Worm (Caenorhabditis elegans) whole organism, L4 larva: ENCODE measurements around the gene Y62H9A.1.
A peak's percentile ranks its signal among the peaks of the same experiment; 100 is the strongest.

Experiments
- D1046.2 ChIP-seq: fragments of 200-800 bp; sonication (Bioruptor generic); IDR thresholded peaks from 2 replicates; pipeline ENCODE4 v1.3.6; 2022; ENCODE audit warnings: missing genetic modification characterization, missing compliant biosample characterization
- F26F4.8 ChIP-seq: fragments of 200-800 bp; sonication (Bioruptor generic); conservative IDR thresholded peaks from 2 replicates; pipeline ENCODE4 v1.3.6; 2022; ENCODE audit warnings: missing genetic modification characterization, missing compliant biosample characterization
- F44E2.7 ChIP-seq: fragments of 200-800 bp; sonication (Bioruptor generic); IDR thresholded peaks from 2 replicates; pipeline ENCODE4 v2.1.2; 2022; ENCODE audit warnings: missing genetic modification characterization, missing compliant biosample characterization
- F49E8.2 ChIP-seq: sonication (generic microtip); optimal IDR thresholded peaks from 2 replicates; lab custom pipeline; 2016; ENCODE audit warnings: missing compliant biosample characterization, mild to moderate bottlenecking, missing genetic modification characterization, borderline replicate concordance
- R02D3.7 ChIP-seq: fragments of 150-350 bp; sonication (generic microtip); optimal IDR thresholded peaks from 3 replicates; lab custom pipeline; 2014; ENCODE audit warnings: missing biosample characterization, missing genetic modification characterization
- Y5F2A.4 ChIP-seq: fragments of 200-800 bp; sonication (Bioruptor generic); optimal IDR thresholded peaks from 2 replicates; lab custom pipeline; 2018; ENCODE audit warnings: mild to moderate bottlenecking, missing genetic modification characterization, missing compliant biosample characterization
- Y75B8A.6 ChIP-seq: fragments of 200-800 bp; sonication (Bioruptor generic); IDR thresholded peaks from 2 replicates; pipeline ENCODE4 v1.3.6; 2022; ENCODE audit warnings: missing genetic modification reagents, missing genetic modification characterization, missing compliant biosample characterization
- ZK546.5 ChIP-seq, 2 experiments: sonication (generic microtip); optimal IDR thresholded peaks; 2 replicates each; lab custom pipeline; 2017; ENCODE audit warnings: missing biosample characterization in 2 of 2, missing genetic modification characterization in 2 of 2
- aha-1 ChIP-seq: fragments of 150-350 bp; peaks from one replicate; lab custom pipeline; 2014; ENCODE audit warnings: missing biosample characterization, missing genetic modification characterization
- aly-2 ChIP-seq: sonication (generic microtip); optimal IDR thresholded peaks from 2 replicates; lab custom pipeline; 2018; ENCODE audit warnings: missing biosample characterization, missing genetic modification characterization
- ama-1 ChIP-seq: fragments of 150-350 bp; optimal IDR thresholded peaks from 2 replicates; lab custom pipeline; 2014; ENCODE audit warnings: inconsistent platforms, mixed read lengths
- arid-1 ChIP-seq: fragments of 200-800 bp; sonication (Bioruptor generic); conservative IDR thresholded peaks from 2 replicates; pipeline ENCODE4 v1.3.6; 2022; ENCODE audit warnings: missing genetic modification reagents, missing genetic modification characterization, missing compliant biosample characterization
- attf-4 ChIP-seq: sonication (generic microtip); optimal IDR thresholded peaks from 3 replicates; lab custom pipeline; 2017; ENCODE audit warnings: missing biosample characterization, missing genetic modification characterization
- ceh-44 ChIP-seq: fragments of 200-800 bp; sonication (Bioruptor generic); IDR thresholded peaks from 2 replicates; pipeline ENCODE4 v1.3.6; 2022; ENCODE audit warnings: missing genetic modification reagents, missing genetic modification characterization, missing compliant biosample characterization
- ceh-62 ChIP-seq: sonication (generic microtip); optimal IDR thresholded peaks from 2 replicates; lab custom pipeline; 2017; ENCODE audit warnings: missing biosample characterization, missing genetic modification characterization
- ceh-82 ChIP-seq: sonication (generic microtip); optimal IDR thresholded peaks from 2 replicates; lab custom pipeline; 2017; ENCODE audit warnings: missing biosample characterization, missing genetic modification characterization
- ces-1 ChIP-seq: fragments of 150-350 bp; sonication (generic microtip); optimal IDR thresholded peaks from 4 replicates; lab custom pipeline; 2014; ENCODE audit warnings: missing biosample characterization, missing genetic modification reagents, missing genetic modification characterization
- ctbp-1 ChIP-seq: fragments of 200-800 bp; sonication (Bioruptor generic); IDR thresholded peaks from 2 replicates; pipeline ENCODE4 v1.3.6; 2022; ENCODE audit warnings: missing genetic modification reagents, missing genetic modification characterization, missing compliant biosample characterization
- daf-12 ChIP-seq: fragments of 150-350 bp; optimal IDR thresholded peaks from 2 replicates; lab custom pipeline; 2014; ENCODE audit warnings: missing biosample characterization, missing genetic modification reagents, missing genetic modification characterization
- daf-19 ChIP-seq: fragments of 200-800 bp; sonication (Bioruptor generic); conservative IDR thresholded peaks from 2 replicates; pipeline ENCODE4 v1.3.6; 2022; ENCODE audit warnings: missing genetic modification characterization, missing compliant biosample characterization
- daf-8 ChIP-seq: fragments of 200-800 bp; sonication (Bioruptor generic); IDR thresholded peaks from 2 replicates; pipeline ENCODE4 v1.3.6; 2022; ENCODE audit warnings: missing genetic modification characterization, missing compliant biosample characterization
- dmd-6 ChIP-seq: fragments of 200-800 bp; sonication (Bioruptor generic); IDR thresholded peaks from 2 replicates; pipeline ENCODE4 v1.3.6; 2022; ENCODE audit warnings: missing genetic modification reagents, missing genetic modification characterization, missing compliant biosample characterization
- dmd-8 ChIP-seq: fragments of 200-800 bp; sonication (Bioruptor generic); IDR thresholded peaks from 2 replicates; pipeline ENCODE4 v1.3.6; 2022; ENCODE audit warnings: missing genetic modification characterization, missing compliant biosample characterization
- dpl-1 ChIP-seq: fragments of 150-350 bp; optimal IDR thresholded peaks from 2 replicates; lab custom pipeline; 2014; ENCODE audit warnings: missing biosample characterization, missing genetic modification reagents, missing genetic modification characterization
- duxl-1 ChIP-seq: sonication (generic microtip); optimal IDR thresholded peaks from 2 replicates; lab custom pipeline; 2016; ENCODE audit warnings: mild to moderate bottlenecking, missing genetic modification characterization, moderate library complexity, missing compliant biosample characterization; ENCODE audit not compliant: poor library complexity
- egl-27 ChIP-seq: sonication (generic microtip); optimal IDR thresholded peaks from 3 replicates; lab custom pipeline; 2017; ENCODE audit warnings: missing biosample characterization, missing genetic modification reagents, missing genetic modification characterization
- egl-43 ChIP-seq: fragments of 200-800 bp; sonication (Bioruptor generic); IDR thresholded peaks from 2 replicates; pipeline ENCODE4 v1.3.6; 2022; ENCODE audit warnings: missing genetic modification reagents, missing genetic modification characterization, missing compliant biosample characterization
- hif-1 ChIP-seq, 2 experiments: sonication (generic microtip); optimal IDR thresholded peaks; 2 replicates each; lab custom pipeline; 2016 to 2017; ENCODE audit warnings: missing compliant biosample characterization in 2 of 2, missing genetic modification characterization in 2 of 2, missing genetic modification reagents in 2 of 2, missing genotype in 2 of 2, mild to moderate bottlenecking in 1 of 2
- hlh-11 ChIP-seq: fragments of 200-800 bp; sonication (Bioruptor generic); optimal IDR thresholded peaks from 2 replicates; lab custom pipeline; 2018; ENCODE audit warnings: mild to moderate bottlenecking, missing genetic modification characterization, missing compliant biosample characterization
- hmg-1.1 ChIP-seq: fragments of 200-800 bp; sonication (Bioruptor generic); IDR thresholded peaks from 2 replicates; pipeline ENCODE4 v1.3.6; 2022; ENCODE audit warnings: missing genetic modification reagents, missing genetic modification characterization, missing compliant biosample characterization
- lin-13 ChIP-seq: fragments of 150-350 bp; optimal IDR thresholded peaks from 2 replicates; lab custom pipeline; 2014; ENCODE audit warnings: missing biosample characterization, missing genetic modification reagents, missing genetic modification characterization
- lin-39 ChIP-seq: fragments of 150-350 bp; optimal IDR thresholded peaks from 2 replicates; lab custom pipeline; 2014; ENCODE audit warnings: missing biosample characterization, missing genetic modification reagents, missing genetic modification characterization
- madf-9 ChIP-seq: fragments of 200-800 bp; sonication (Bioruptor generic); conservative IDR thresholded peaks from 2 replicates; pipeline ENCODE4 v1.3.6; 2022; ENCODE audit warnings: missing genetic modification reagents, missing genetic modification characterization, missing compliant biosample characterization
- mdt-29 ChIP-seq: fragments of 200-800 bp; sonication (Bioruptor generic); IDR thresholded peaks from 2 replicates; pipeline ENCODE4 v1.3.6; 2022; ENCODE audit warnings: missing genetic modification reagents, missing genetic modification characterization, missing compliant biosample characterization
- mes-2 ChIP-seq: sonication (generic microtip); optimal IDR thresholded peaks from 2 replicates; lab custom pipeline; 2016; ENCODE audit warnings: missing genotype, mild to moderate bottlenecking, missing genetic modification characterization, missing compliant biosample characterization; ENCODE audit not compliant: poor library complexity, severe bottlenecking
- mxl-2 ChIP-seq: fragments of 200-800 bp; sonication (Bioruptor generic); conservative IDR thresholded peaks from 2 replicates; pipeline ENCODE4 v1.3.6; 2022; ENCODE audit warnings: missing genetic modification reagents, missing genetic modification characterization, missing compliant biosample characterization
- mxl-3 ChIP-seq: fragments of 200-800 bp; sonication (Bioruptor generic); optimal IDR thresholded peaks from 2 replicates; lab custom pipeline; 2018; ENCODE audit warnings: mild to moderate bottlenecking, missing genetic modification characterization, missing compliant biosample characterization
- nhr-10 ChIP-seq: fragments of 150-350 bp; optimal IDR thresholded peaks from 2 replicates; lab custom pipeline; 2014; ENCODE audit warnings: missing biosample characterization, missing genetic modification characterization
- nhr-102 ChIP-seq: sonication (generic microtip); optimal IDR thresholded peaks from 2 replicates; lab custom pipeline; 2016; ENCODE audit warnings: mild to moderate bottlenecking, missing genetic modification characterization, moderate library complexity, missing compliant biosample characterization
- nhr-48 ChIP-seq: sonication (generic microtip); optimal IDR thresholded peaks from 2 replicates; lab custom pipeline; 2016; ENCODE audit warnings: mild to moderate bottlenecking, missing genetic modification characterization, missing compliant biosample characterization
- nhr-6 ChIP-seq: fragments of 150-350 bp; optimal IDR thresholded peaks from 2 replicates; lab custom pipeline; 2014; ENCODE audit warnings: missing biosample characterization, missing genetic modification characterization
- nhr-76 ChIP-seq: fragments of 150-350 bp; optimal IDR thresholded peaks from 2 replicates; lab custom pipeline; 2014; ENCODE audit warnings: missing biosample characterization, missing genetic modification characterization
- nhr-77 ChIP-seq: fragments of 150-350 bp; optimal IDR thresholded peaks from 2 replicates; lab custom pipeline; 2014; ENCODE audit warnings: missing biosample characterization, missing genetic modification characterization
- skn-1 ChIP-seq: fragments of 150-350 bp; optimal IDR thresholded peaks from 2 replicates; lab custom pipeline; 2014; ENCODE audit warnings: missing biosample characterization, missing genetic modification characterization
- spr-1 ChIP-seq: sonication (generic microtip); optimal IDR thresholded peaks from 2 replicates; lab custom pipeline; 2016; ENCODE audit warnings: mild to moderate bottlenecking, missing genetic modification characterization, missing compliant biosample characterization
- tag-97 ChIP-seq: fragments of 200-800 bp; sonication (Bioruptor generic); IDR thresholded peaks from 2 replicates; pipeline ENCODE4 v1.3.6; 2022; ENCODE audit warnings: missing genetic modification characterization, missing compliant biosample characterization
- tra-1 ChIP-seq: fragments of 200-800 bp; sonication (Bioruptor generic); IDR thresholded peaks from 2 replicates; pipeline ENCODE4 v1.3.6; 2022; ENCODE audit warnings: missing genetic modification reagents, missing genetic modification characterization, missing compliant biosample characterization
- unc-39 ChIP-seq: sonication (generic microtip); optimal IDR thresholded peaks from 2 replicates; lab custom pipeline; 2017; ENCODE audit warnings: missing biosample characterization, missing genetic modification characterization
- unc-62 ChIP-seq, 3 experiments: fragments of 150-350 bp in 1 of 3; sonication (generic microtip); optimal IDR thresholded peaks in 2 of 3; peaks in 1 of 3; 1 replicate in 1 of 3; 2 replicates in 2 of 3; lab custom pipeline; 2014 to 2017; ENCODE audit warnings: missing biosample characterization in 3 of 3, missing genetic modification characterization in 3 of 3, missing genetic modification reagents in 3 of 3, missing genotype in 1 of 3
- vab-7 ChIP-seq: fragments of 200-800 bp; sonication (Bioruptor generic); IDR thresholded peaks from 2 replicates; pipeline ENCODE4 v1.3.6; 2022; ENCODE audit warnings: missing genetic modification reagents, missing genetic modification characterization, missing compliant biosample characterization
- zip-11 ChIP-seq: fragments of 200-800 bp; sonication (Bioruptor generic); IDR thresholded peaks from 2 replicates; pipeline ENCODE4 v1.3.6; 2022; ENCODE audit warnings: missing genetic modification characterization, missing compliant biosample characterization
- ztf-7 ChIP-seq: fragments of 150-350 bp; optimal IDR thresholded peaks from 2 replicates; lab custom pipeline; 2014; ENCODE audit warnings: missing biosample characterization, missing genetic modification characterization

Gene Y62H9A.1

ce11 chrX:11924158-11924557, 48.8 kb downstream of the Y62H9A.1 start, which contains the start of gene F55G7.1 (continued):
- TF ChIP-seq duxl-1 (tag; lab: Kevin White, UChicago) (peak; percentile 95), mes-2 (tag; lab: Kevin White, UChicago) (peak; percentile 85), vab-7 (GFP tag; lab: Robert Waterston, UW) (no peak), lin-13 (peak; percentile 51), ctbp-1 (GFP tag; lab: Robert Waterston, UW) (no peak), skn-1 (tag; lab: Kevin White, UChicago) (no peak), nhr-10 (tag; lab: Kevin White, UChicago) (peak; percentile 30), aly-2 (tag; lab: Kevin White, UChicago) (no peak), nhr-48 (tag; lab: Kevin White, UChicago) (peak; percentile 13), mxl-2 (GFP tag; lab: Robert Waterston, UW) (no peak), mxl-3 (GFP tag; lab: Kevin White, UChicago) (peak; percentile 73), ces-1 (GFP tag; lab: Kevin White, UChicago) (no peak), dpl-1 (no peak), hif-1 (tag; optimal IDR thresholded peaks at IDR 0.05; lab: Kevin White, UChicago) (no peak), R02D3.7 (no peak), unc-39 (tag; lab: Kevin White, UChicago) (no peak), hlh-11 (tag; lab: Kevin White, UChicago) (no peak), lin-39 (no peak), F44E2.7 (GFP tag; lab: Robert Waterston, UW) (no peak), daf-19 (GFP tag; lab: Robert Waterston, UW) (no peak), zip-11 (GFP tag; lab: Robert Waterston, UW) (no peak), Y75B8A.6 (GFP tag; lab: Robert Waterston, UW) (no peak), ama-1 (lab: Kevin White, UChicago) (no peak), aha-1 (tag; lab: Kevin White, UChicago) (peak; percentile 97), nhr-102 (tag; lab: Kevin White, UChicago) (peak; percentile 84), dmd-8 (GFP tag; lab: Robert Waterston, UW) (no peak), dmd-6 (GFP tag; lab: Robert Waterston, UW) (peak; percentile 41), daf-12 (tag; lab: Kevin White, UChicago) (no peak), egl-27 (no peak), Y5F2A.4 (GFP tag; lab: Kevin White, UChicago) (no peak), ceh-44 (GFP tag; lab: Robert Waterston, UW) (peak; percentile 20; the same call in 1 of the 2 replicates), F26F4.8 (GFP tag; lab: Robert Waterston, UW) (no peak), tag-97 (GFP tag; lab: Robert Waterston, UW) (no peak), ZK546.5 (tag; optimal IDR thresholded peaks at IDR 0.05; lab: Kevin White, UChicago) (no peak), spr-1 (tag; lab: Kevin White, UChicago) (peak; percentile 35), unc-62 (GFP tag; optimal IDR thresholded peaks at IDR 0.05 in 1 of 2; lab: Kevin White, UChicago) (peak in 1 of 2 experiments; percentile 95), unc-62 (tag; optimal IDR thresholded peaks at IDR 0.05; lab: Kevin White, UChicago) (no peak), nhr-77 (tag; lab: Kevin White, UChicago) (peak; percentile 62), egl-43 (GFP tag; lab: Robert Waterston, UW) (no peak), tra-1 (GFP tag; lab: Robert Waterston, UW) (no peak), D1046.2 (no peak), hmg-1.1 (GFP tag; lab: Robert Waterston, UW) (peak; percentile 86), nhr-6 (tag; lab: Kevin White, UChicago) (no peak), daf-8 (GFP tag; lab: Robert Waterston, UW) (no peak), ztf-7 (peak; percentile 71), ceh-62 (no peak), arid-1 (GFP tag; lab: Robert Waterston, UW) (no peak), mdt-29 (GFP tag; lab: Robert Waterston, UW) (no peak), F49E8.2 (tag; lab: Kevin White, UChicago) (no peak), nhr-76 (no peak), attf-4 (tag; lab: Kevin White, UChicago) (no peak), ceh-82 (tag; lab: Kevin White, UChicago) (no peak), madf-9 (0 out of 2 replicates have a peak, but pooled peaks have one; percentile 27)
